Worm (Caenorhabditis elegans): ENCODE data around the gene F54D10.7.

DNA sequence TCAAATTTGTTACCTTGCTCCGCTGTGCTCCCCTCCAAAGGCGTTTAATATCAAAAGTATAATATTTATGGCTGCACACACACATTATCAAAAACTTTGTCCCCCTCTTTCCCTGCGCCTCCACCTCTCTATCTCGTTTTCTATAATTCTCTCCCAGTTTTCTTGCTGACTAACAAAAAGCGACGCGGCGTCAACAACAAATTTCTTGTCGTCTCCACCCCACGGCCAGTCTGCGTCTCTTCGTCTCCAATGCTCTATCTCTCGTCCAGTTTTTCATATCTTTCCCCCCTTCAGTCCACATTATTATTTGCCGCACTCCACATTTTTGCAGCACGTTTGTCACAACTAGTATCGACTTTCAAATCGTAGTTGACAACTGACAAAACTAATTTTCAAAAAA is 10.5 kb downstream of the F54D10.7 start:
- TF ChIP-seq ama-1 (optimal IDR thresholded peaks at IDR 0.05) (no peak), hmg-11 (tag; optimal IDR thresholded peaks at IDR 0.05) (peak; percentile 57), nhr-11 (tag; optimal IDR thresholded peaks at IDR 0.05) (no peak), zag-1 (tag; optimal IDR thresholded peaks at IDR 0.05) (no peak), ztf-11 (tag; optimal IDR thresholded peaks at IDR 0.05) (no peak), eor-1 (tag; optimal IDR thresholded peaks at IDR 0.05) (no peak), nhr-23 (tag; optimal IDR thresholded peaks at IDR 0.05) (peak; percentile 33), lin-15B (tag; optimal IDR thresholded peaks at IDR 0.05) (peak; percentile 2), nhr-25 (tag; optimal IDR thresholded peaks at IDR 0.05) (peak; percentile 14)
